Worm (Caenorhabditis elegans) whole organism, L4/young adult: ENCODE data around the gene lin-39.

Experiments
- W03F9.2 ChIP-seq: fragments of 150-350 bp; optimal IDR thresholded peaks from 2 replicates; lab custom pipeline; 2014; ENCODE audit warnings: missing biosample characterization, missing genetic modification characterization
- dao-5 ChIP-seq: sonication (generic microtip); optimal IDR thresholded peaks from 2 replicates; lab custom pipeline; 2016; ENCODE audit warnings: missing genotype, missing genetic modification characterization, moderate library complexity, missing compliant biosample characterization
- him-1 ChIP-seq: sonication (generic microtip); optimal IDR thresholded peaks from 2 replicates; lab custom pipeline; 2016; ENCODE audit warnings: missing genotype, missing genetic modification reagents, missing genetic modification characterization, missing compliant biosample characterization

lin-39 gene

ce11 chrIII:7490061-7490460 is 46.4 kb downstream of the lin-39 start:
- no peak for TF ChIP-seq W03F9.2 (tag; lab: Kevin White, UChicago)
- TF ChIP-seq him-1 (tag; lab: Kevin White, UChicago): no peak
- no peak for TF ChIP-seq dao-5 (tag; lab: Kevin White, UChicago)

ce11 chrIII:7489055-7489534 is 47.3 kb downstream of the lin-39 start, which contains the start of gene mup-4:
TSS of gene mup-4 (minus strand) at chrIII:7489105.
- TF ChIP-seq him-1 (tag; lab: Kevin White, UChicago) (no peak), W03F9.2 (tag; lab: Kevin White, UChicago) (no peak), dao-5 (tag; lab: Kevin White, UChicago) (no peak)

- no peak for TF ChIP-seq him-1 (tag; lab: Kevin White, UChicago)
- TF ChIP-seq dao-5 (tag; lab: Kevin White, UChicago): no peak
- TF ChIP-seq W03F9.2 (tag; lab: Kevin White, UChicago): no peak
Measured at ce11 chrIII:7488303-7488702, 48.1 kb downstream of the lin-39 start.

ce11 chrIII:7484765-7485164 is 51.7 kb downstream of the lin-39 start:
- TF ChIP-seq W03F9.2 (tag; lab: Kevin White, UChicago): no peak
- no peak for TF ChIP-seq dao-5 (tag; lab: Kevin White, UChicago)
- TF ChIP-seq him-1 (tag; lab: Kevin White, UChicago): no peak

ce11 chrIII:7478932-7479331 is 57.5 kb downstream of the lin-39 start:
- TF ChIP-seq him-1 (tag; lab: Kevin White, UChicago): no peak
- TF ChIP-seq dao-5 (tag; lab: Kevin White, UChicago): no peak
- no peak for TF ChIP-seq W03F9.2 (tag; lab: Kevin White, UChicago)
